Fruit fly (Drosophila melanogaster): Measurements from ENCODE around the gene CG4619.

CG4619 gene

dm6 chr2L:9894871-9895364 is 43.7 kb upstream of the CG4619 start, which contains the start of gene Bka (continued):
- TF ChIP-seq jing (GFP tag; optimal IDR thresholded peaks at IDR 0.05) (no peak), PHDP (tag; optimal IDR thresholded peaks at IDR 0.05) (peak; percentile 69), CG8281 (tag; optimal IDR thresholded peaks at IDR 0.05) (no peak), CHES-1-like (GFP tag; optimal IDR thresholded peaks at IDR 0.05) (no peak), insv (GFP tag; optimal IDR thresholded peaks at IDR 0.05) (peak in 1 of 2 experiments; percentile 50), CG10565 (GFP tag; optimal IDR thresholded peaks at IDR 0.05) (no peak), schlank (tag; optimal IDR thresholded peaks at IDR 0.05) (peak; percentile 20), CG4360 (GFP tag; IDR thresholded peaks at IDR 0.05) (no peak), bigmax (GFP tag; optimal IDR thresholded peaks at IDR 0.05) (peak; percentile 8), CG9932 (GFP tag; IDR thresholded peaks at IDR 0.05) (no peak), CG11093 (GFP tag; IDR thresholded peaks at IDR 0.05) (no peak), CG34376 (GFP tag; optimal IDR thresholded peaks at IDR 0.05) (peak; percentile 85), Lhr (GFP tag; optimal IDR thresholded peaks at IDR 0.05) (peak; percentile 70), grn (GFP tag; optimal IDR thresholded peaks at IDR 0.05) (no peak), knrl (GFP tag; IDR thresholded peaks at IDR 0.05; ENCODE audit: partially characterized antibody) (peak; percentile 99), Dref (GFP tag; IDR thresholded peaks at IDR 0.05) (peak; percentile 86), lmd (GFP tag; IDR thresholded peaks at IDR 0.05) (no peak), Myb (GFP tag; optimal IDR thresholded peaks at IDR 0.05) (no peak), CG1647 (GFP tag; optimal IDR thresholded peaks at IDR 0.05) (no peak), D (optimal IDR thresholded peaks at IDR 0.05) (no peak), D (GFP tag; optimal IDR thresholded peaks at IDR 0.05) (no peak), Deaf1 (tag; optimal IDR thresholded peaks at IDR 0.05) (peak; percentile 66), CG11695 (GFP tag; IDR thresholded peaks at IDR 0.05) (no peak), CG7987 (GFP tag; optimal IDR thresholded peaks at IDR 0.05) (peak; percentile 65), CG8089 (GFP tag; optimal IDR thresholded peaks at IDR 0.05) (no peak), sna (GFP tag; IDR thresholded peaks at IDR 0.05; ENCODE audit: partially characterized antibody) (peak; percentile 99), tgo (GFP tag; IDR thresholded peaks at IDR 0.05) (no peak), hbn (GFP tag; IDR thresholded peaks at IDR 0.05; ENCODE audit: partially characterized antibody) (peak; percentile 98), stc (GFP tag; IDR thresholded peaks at IDR 0.05) (no peak), seq (GFP tag; IDR thresholded peaks at IDR 0.05) (no peak), NfI (GFP tag; optimal IDR thresholded peaks at IDR 0.05) (peak; percentile 68), CG12219 (GFP tag; optimal IDR thresholded peaks at IDR 0.05) (peak; percentile 6), gsb-n (tag; optimal IDR thresholded peaks at IDR 0.05) (peak; percentile 66), CG2199 (GFP tag; IDR thresholded peaks at IDR 0.05) (no peak), CG18764 (GFP tag; optimal IDR thresholded peaks at IDR 0.05) (no peak), rib (GFP tag; IDR thresholded peaks at IDR 0.05) (no peak), Med (GFP tag) (peak; percentile 93), btn (GFP tag; optimal IDR thresholded peaks at IDR 0.05) (no peak), CG6689 (GFP tag; IDR thresholded peaks at IDR 0.05) (no peak), ara (GFP tag; IDR thresholded peaks at IDR 0.05) (no peak), lbe (GFP tag; optimal IDR thresholded peaks at IDR 0.05) (peak; percentile 72), CG7372 (GFP tag; IDR thresholded peaks at IDR 0.05) (no peak), Atf6 (GFP tag; IDR thresholded peaks at IDR 0.05) (peak; percentile 33; the same call in 1 of the 2 replicates), CG6854 (GFP tag; optimal IDR thresholded peaks at IDR 0.05) (no peak), CG15601 (tag; optimal IDR thresholded peaks at IDR 0.05) (peak; percentile 76), CG7271 (tag; optimal IDR thresholded peaks at IDR 0.05) (peak; percentile 34), CG8924 (tag; optimal IDR thresholded peaks at IDR 0.05) (peak; percentile 85), nerfin-1 (tag; optimal IDR thresholded peaks at IDR 0.05) (peak; percentile 79), CG1233 (GFP tag; optimal IDR thresholded peaks at IDR 0.05) (peak; percentile 64), twi (tag; optimal IDR thresholded peaks at IDR 0.05) (peak; percentile 71), CG6683 (GFP tag; optimal IDR thresholded peaks at IDR 0.05) (peak; percentile 47)
